Fruit fly (Drosophila melanogaster) whole organism, wandering third instar larva: ENCODE results near the gene raskol.

Experiments used
- HLH106 ChIP-seq: fragments of 200-800 bp; optimal IDR thresholded peaks from 3 replicates; lab custom pipeline; 2019; ENCODE audit warnings: missing biosample characterization, mild to moderate bottlenecking, missing genetic modification characterization, moderate library complexity
- Jra ChIP-seq: sonication (Bioruptor generic); optimal IDR thresholded peaks from 2 replicates; lab custom pipeline; 2016; ENCODE audit warnings: missing biosample characterization, missing genetic modification characterization
- Myc ChIP-seq: fragments of >200 bp; optimal IDR thresholded peaks from 2 replicates; lab custom pipeline; 2017
- br ChIP-seq: fragments of 200-800 bp; sonication (Bioruptor generic); optimal IDR thresholded peaks from 2 replicates; lab custom pipeline; 2016; ENCODE audit warnings: missing biosample characterization, missing genetic modification characterization
- dsf ChIP-seq: sonication (Bioruptor generic); optimal IDR thresholded peaks from 2 replicates; lab custom pipeline; 2016; ENCODE audit warnings: missing biosample characterization, missing genetic modification characterization, borderline replicate concordance
- foxo ChIP-seq, 2 experiments: fragments of 200-800 bp; sonication (Bioruptor generic); optimal IDR thresholded peaks; 2 replicates in 1 of 2; 3 replicates in 1 of 2; lab custom pipeline; 2016 to 2017; ENCODE audit warnings: missing biosample characterization in 2 of 2, missing genetic modification characterization in 2 of 2
- h ChIP-seq: fragments of 200-800 bp; sonication (Bioruptor generic); optimal IDR thresholded peaks from 3 replicates; lab custom pipeline; 2016; ENCODE audit warnings: missing biosample characterization, mild to moderate bottlenecking, missing genetic modification characterization
- psq ChIP-seq: fragments of 200-800 bp; sonication (Bioruptor generic); optimal IDR thresholded peaks from 3 replicates; lab custom pipeline; 2017; ENCODE audit warnings: missing biosample characterization, mild to moderate bottlenecking, missing genetic modification characterization, moderate library complexity
- sage ChIP-seq: fragments of 200-800 bp; sonication (Bioruptor generic); optimal IDR thresholded peaks from 2 replicates; lab custom pipeline; 2016; ENCODE audit warnings: missing biosample characterization, mild to moderate bottlenecking, missing genetic modification characterization
- woc ChIP-seq: sonication (Bioruptor generic); optimal IDR thresholded peaks from 2 replicates; lab custom pipeline; 2016; ENCODE audit warnings: missing biosample characterization, mild to moderate bottlenecking, missing genetic modification characterization

DNA sequence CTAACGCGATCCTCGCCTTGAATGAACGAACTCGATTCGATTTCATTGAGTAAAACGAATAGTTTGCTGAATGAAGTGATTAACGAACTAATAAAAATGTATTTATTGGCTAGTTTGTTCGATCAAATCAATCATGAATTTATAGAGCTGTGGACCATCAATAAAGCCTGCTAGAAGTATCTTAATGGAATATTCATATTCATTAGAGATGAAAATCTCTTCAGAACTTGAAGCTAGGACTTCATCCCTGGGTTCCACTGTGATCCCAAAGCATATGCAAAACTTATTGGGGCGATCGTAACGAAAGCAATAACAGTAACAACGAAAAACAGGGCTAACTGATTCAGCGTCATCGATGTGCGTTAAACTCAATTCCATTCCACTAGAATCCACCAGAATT, 12.7 kb upstream of the raskol start:
- TF ChIP-seq woc (GFP tag; lab: Kevin White, UChicago) (no peak), psq (GFP tag; lab: Kevin White, UChicago) (no peak), Myc (no peak), foxo (GFP tag; optimal IDR thresholded peaks at IDR 0.05; lab: Kevin White, UChicago) (no peak), br (GFP tag; lab: Kevin White, UChicago) (peak; percentile 3), h (no peak), sage (GFP tag; lab: Kevin White, UChicago) (no peak), HLH106 (peak; percentile 30), Jra (no peak), dsf (GFP tag; lab: Kevin White, UChicago) (no peak)
